Worm (Caenorhabditis elegans): Measurements from ENCODE around the gene W03F9.4.

The W03F9.4 gene

ce11 chrV:137667-138066 is 13.5 kb downstream of the W03F9.4 start:
- no peak for TF ChIP-seq ceh-19 (GFP tag; optimal IDR thresholded peaks at IDR 0.05)
- no peak for TF ChIP-seq hlh-8 (tag; optimal IDR thresholded peaks at IDR 0.05)
- no peak for TF ChIP-seq pax-1 (tag; optimal IDR thresholded peaks at IDR 0.05)
- TF ChIP-seq sox-4 (tag; optimal IDR thresholded peaks at IDR 0.05): no peak
- no peak for TF ChIP-seq ets-4 (tag; optimal IDR thresholded peaks at IDR 0.05)
- TF ChIP-seq dve-1 (tag; optimal IDR thresholded peaks at IDR 0.05): no peak
- TF ChIP-seq ceh-30 (tag; optimal IDR thresholded peaks at IDR 0.05): no peak
- no peak for TF ChIP-seq F13H6.1 (tag; optimal IDR thresholded peaks at IDR 0.05)
- no peak for TF ChIP-seq tbx-2 (tag; optimal IDR thresholded peaks at IDR 0.05)
- TF ChIP-seq hlh-6 (tag; optimal IDR thresholded peaks at IDR 0.05): no peak
- TF ChIP-seq C38D4.7 (GFP tag; optimal IDR thresholded peaks at IDR 0.05): no peak
- TF ChIP-seq nhr-232 (tag; optimal IDR thresholded peaks at IDR 0.05): no peak
- no peak for TF ChIP-seq pha-4 (tag; optimal IDR thresholded peaks at IDR 0.05)
- TF ChIP-seq unc-42 (tag; optimal IDR thresholded peaks at IDR 0.05): no peak
- no peak for TF ChIP-seq fkh-6 (tag; optimal IDR thresholded peaks at IDR 0.05)
- no peak for TF ChIP-seq nfya-1 (tag; optimal IDR thresholded peaks at IDR 0.05)

DNA sequence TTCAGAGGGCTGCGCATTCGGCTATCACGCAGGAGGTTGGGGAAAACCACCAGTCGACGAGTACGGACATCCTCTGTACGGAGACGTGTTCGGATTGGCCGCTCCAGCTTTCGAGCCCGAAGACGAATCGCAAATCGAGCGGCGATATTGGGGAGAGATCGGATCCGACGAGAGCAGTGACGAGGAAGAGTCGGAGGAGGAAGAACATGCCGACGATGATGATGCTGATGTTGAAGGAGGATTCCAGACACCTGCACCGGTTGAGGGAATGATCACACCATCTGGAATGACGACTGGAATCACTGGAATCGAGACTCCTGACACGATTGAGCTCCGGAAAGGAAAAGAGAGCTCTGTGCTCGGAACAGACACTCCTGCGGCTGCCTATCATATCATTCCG is 21.0 kb downstream of the W03F9.4 start:
- no peak for TF ChIP-seq hlh-6 (tag; optimal IDR thresholded peaks at IDR 0.05)
- TF ChIP-seq unc-86 (tag; optimal IDR thresholded peaks at IDR 0.05): no peak
- no peak for TF ChIP-seq ztf-16 (tag; optimal IDR thresholded peaks at IDR 0.05)
- TF ChIP-seq mec-3 (tag; optimal IDR thresholded peaks at IDR 0.05; ENCODE audit: borderline replicate concordance): no peak
- TF ChIP-seq unc-3 (GFP tag; conservative IDR thresholded peaks at IDR 0.05): no peak
- no peak for TF ChIP-seq unc-3 (tag; optimal IDR thresholded peaks at IDR 0.05)
- no peak for TF ChIP-seq pros-1 (tag; optimal IDR thresholded peaks at IDR 0.05)
- TF ChIP-seq ceh-9 (tag; optimal IDR thresholded peaks at IDR 0.05): no peak

- peak; percentile 17 for TF ChIP-seq nfya-1 (tag; optimal IDR thresholded peaks at IDR 0.05)
- TF ChIP-seq pha-4 (tag; optimal IDR thresholded peaks at IDR 0.05): no peak
- TF ChIP-seq unc-42 (tag; optimal IDR thresholded peaks at IDR 0.05): peak; percentile 82
- TF ChIP-seq tbx-2 (tag; optimal IDR thresholded peaks at IDR 0.05): peak; percentile 12
These were observed 23.3 kb downstream of the W03F9.4 start, which contains the start of the genes W03F9.2 and sftb-2 for ce11 chrV:127882-128281. TSS of gene W03F9.2 (minus strand) at chrV:128034. TSS of gene sftb-2 (plus strand) at chrV:128237.

ce11 chrV:126610-127009 is 24.6 kb downstream of the W03F9.4 start, which contains the start of gene W03F9.1:
TSS of gene W03F9.1 (minus strand) at chrV:126718.
- no peak for TF ChIP-seq F13H6.1 (tag; optimal IDR thresholded peaks at IDR 0.05)
- peak; percentile 3 for TF ChIP-seq nfya-1 (tag; optimal IDR thresholded peaks at IDR 0.05)
- TF ChIP-seq ceh-14 (tag; optimal IDR thresholded peaks at IDR 0.05): peak; percentile 89
- no peak for TF ChIP-seq pat-9 (tag; optimal IDR thresholded peaks at IDR 0.05)
- no peak for TF ChIP-seq C08G9.2 (tag; optimal IDR thresholded peaks at IDR 0.05)
- TF ChIP-seq che-1 (tag; optimal IDR thresholded peaks at IDR 0.05): no peak
- TF ChIP-seq eyg-1 (tag; optimal IDR thresholded peaks at IDR 0.05): no peak
- TF ChIP-seq unc-55 (GFP tag; optimal IDR thresholded peaks at IDR 0.05): no peak
- peak; percentile 2 for TF ChIP-seq K09A11.1 (tag; optimal IDR thresholded peaks at IDR 0.05; ENCODE audit: insufficient read depth)
- TF ChIP-seq lim-6 (tag; optimal IDR thresholded peaks at IDR 0.05): no peak
- no peak for TF ChIP-seq ama-1 (optimal IDR thresholded peaks at IDR 0.05)
- no peak for TF ChIP-seq K02D7.2 (tag; optimal IDR thresholded peaks at IDR 0.05)
- TF ChIP-seq ceh-31 (tag; optimal IDR thresholded peaks at IDR 0.05): peak; percentile 7
- TF ChIP-seq elt-4 (tag; optimal IDR thresholded peaks at IDR 0.05): no peak
- peak; percentile 76 for TF ChIP-seq unc-42 (tag; optimal IDR thresholded peaks at IDR 0.05)
- TF ChIP-seq pha-2 (tag; optimal IDR thresholded peaks at IDR 0.05): peak; percentile 4
- no peak for TF ChIP-seq hlh-13 (GFP tag; optimal IDR thresholded peaks at IDR 0.05)
- TF ChIP-seq hlh-30 (tag; optimal IDR thresholded peaks at IDR 0.05; ENCODE audit: insufficient read depth): no peak
- no peak for TF ChIP-seq ceh-19 (GFP tag; optimal IDR thresholded peaks at IDR 0.05)
- peak; percentile 25 for TF ChIP-seq pax-1 (tag; optimal IDR thresholded peaks at IDR 0.05)
- TF ChIP-seq dve-1 (tag; optimal IDR thresholded peaks at IDR 0.05): no peak
- TF ChIP-seq ref-2 (tag; optimal IDR thresholded peaks at IDR 0.05): no peak
- TF ChIP-seq mec-3 (tag; optimal IDR thresholded peaks at IDR 0.05; ENCODE audit: borderline replicate concordance): no peak
- TF ChIP-seq pha-4 (tag; optimal IDR thresholded peaks at IDR 0.05): no peak
- peak; percentile 28 for TF ChIP-seq pqm-1 (tag; optimal IDR thresholded peaks at IDR 0.05)
- TF ChIP-seq lin-11 (tag; optimal IDR thresholded peaks at IDR 0.05): no peak
- TF ChIP-seq hlh-15 (tag; optimal IDR thresholded peaks at IDR 0.05): no peak
- TF ChIP-seq unc-86 (tag; optimal IDR thresholded peaks at IDR 0.05): peak; percentile 1
- TF ChIP-seq pros-1 (tag; optimal IDR thresholded peaks at IDR 0.05): no peak
- TF ChIP-seq ceh-24 (tag; optimal IDR thresholded peaks at IDR 0.05): no peak
- no peak for TF ChIP-seq fkh-6 (tag; optimal IDR thresholded peaks at IDR 0.05)

Data from whole organism, late embryonic.